Worm (Caenorhabditis elegans) whole organism, late embryonic: ENCODE results near the gene T14B1.1.

Experiments used
- C08G9.2 ChIP-seq: sonication (generic microtip); optimal IDR thresholded peaks from 2 replicates; lab custom pipeline; 2016; ENCODE audit warnings: mild to moderate bottlenecking, missing genetic modification characterization, moderate library complexity, missing compliant biosample characterization
- ceh-14 ChIP-seq: sonication (generic microtip); optimal IDR thresholded peaks from 2 replicates; lab custom pipeline; 2016; ENCODE audit warnings: missing genotype, missing genetic modification characterization, missing compliant biosample characterization
- ceh-19 ChIP-seq: fragments of 200-800 bp; sonication (Bioruptor generic); optimal IDR thresholded peaks from 2 replicates; lab custom pipeline; 2018; ENCODE audit warnings: mild to moderate bottlenecking, missing genetic modification characterization, missing compliant biosample characterization
- ceh-30 ChIP-seq: fragments of 150-350 bp; optimal IDR thresholded peaks from 2 replicates; lab custom pipeline; 2014; ENCODE audit warnings: missing biosample characterization, missing genetic modification characterization
- elt-4 ChIP-seq: sonication (generic microtip); optimal IDR thresholded peaks from 2 replicates; lab custom pipeline; 2016; ENCODE audit warnings: missing genetic modification characterization, missing compliant biosample characterization
- ets-4 ChIP-seq: sonication (generic microtip); optimal IDR thresholded peaks from 2 replicates; lab custom pipeline; 2016; ENCODE audit warnings: missing genetic modification characterization, missing compliant biosample characterization
- eyg-1 ChIP-seq: sonication (generic microtip); optimal IDR thresholded peaks from 2 replicates; lab custom pipeline; 2016; ENCODE audit warnings: missing genotype, missing genetic modification characterization, missing compliant biosample characterization
- fkh-6 ChIP-seq: sonication (generic microtip); optimal IDR thresholded peaks from 2 replicates; lab custom pipeline; 2016; ENCODE audit warnings: missing genetic modification characterization, missing compliant biosample characterization
- hlh-8 ChIP-seq: sonication (generic microtip); optimal IDR thresholded peaks from 2 replicates; lab custom pipeline; 2016; ENCODE audit warnings: missing genotype, missing genetic modification characterization, missing compliant biosample characterization
- lim-6 ChIP-seq: sonication (generic microtip); optimal IDR thresholded peaks from 2 replicates; lab custom pipeline; 2016; ENCODE audit warnings: missing genetic modification characterization, missing compliant biosample characterization
- nhr-232 ChIP-seq: sonication (generic microtip); optimal IDR thresholded peaks from 2 replicates; lab custom pipeline; 2016; ENCODE audit warnings: missing genetic modification characterization, missing compliant biosample characterization
- npax-4 ChIP-seq: sonication (generic microtip); optimal IDR thresholded peaks from 2 replicates; lab custom pipeline; 2016; ENCODE audit warnings: missing genetic modification characterization, missing compliant biosample characterization
- pax-1 ChIP-seq: fragments of 150-350 bp; optimal IDR thresholded peaks from 2 replicates; lab custom pipeline; 2014; ENCODE audit warnings: missing biosample characterization, missing genetic modification characterization
- pqm-1 ChIP-seq: sonication (generic microtip); optimal IDR thresholded peaks from 2 replicates; lab custom pipeline; 2016; ENCODE audit warnings: missing genetic modification characterization, missing compliant biosample characterization
- pros-1 ChIP-seq: fragments of 150-350 bp; optimal IDR thresholded peaks from 2 replicates; lab custom pipeline; 2014; ENCODE audit warnings: missing biosample characterization, missing genetic modification reagents, missing genetic modification characterization
- unc-55 ChIP-seq: sonication (generic microtip); optimal IDR thresholded peaks from 2 replicates; lab custom pipeline; 2017; ENCODE audit warnings: missing biosample characterization, missing genetic modification reagents, missing genetic modification characterization
- unc-86 ChIP-seq: sonication (generic microtip); optimal IDR thresholded peaks from 2 replicates; lab custom pipeline; 2016; ENCODE audit warnings: missing genetic modification characterization, missing compliant biosample characterization
- ztf-16 ChIP-seq: sonication (generic microtip); optimal IDR thresholded peaks from 2 replicates; lab custom pipeline; 2017; ENCODE audit warnings: missing genetic modification characterization, missing compliant biosample characterization

Gene T14B1.1

DNA sequence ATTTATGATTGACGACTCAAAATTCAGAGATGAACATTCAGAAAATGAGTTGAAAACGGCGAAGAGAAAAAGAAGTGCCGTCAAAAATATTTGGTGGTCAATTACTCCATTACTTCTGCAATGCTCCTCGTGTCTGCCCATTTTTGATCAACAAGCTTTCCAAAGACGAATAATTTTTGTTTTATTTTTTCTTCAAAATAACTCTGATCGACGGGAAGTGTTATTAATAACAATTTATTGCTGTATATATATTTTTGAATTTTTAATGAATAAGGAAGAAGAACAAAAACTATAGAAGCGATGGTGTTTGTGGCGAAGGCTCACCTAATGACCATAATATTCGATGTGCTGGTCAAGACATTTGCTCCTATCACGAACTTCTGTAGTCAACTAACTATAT, 48.4 kb downstream of the T14B1.1 start, which contains the start of gene C11E4.8:
TSS of gene C11E4.8 (plus strand) at position 301 of the 400 bp plus-strand sequence.
- TF ChIP-seq pros-1 (tag; lab: Kevin White, UChicago) (no peak), nhr-232 (tag; lab: Kevin White, UChicago) (no peak), fkh-6 (no peak), C08G9.2 (no peak), eyg-1 (tag; lab: Kevin White, UChicago) (no peak), pax-1 (tag; lab: Kevin White, UChicago) (no peak), hlh-8 (tag; lab: Kevin White, UChicago) (no peak), ztf-16 (tag; lab: Kevin White, UChicago) (no peak), unc-55 (GFP tag; lab: Kevin White, UChicago) (no peak), lim-6 (no peak)

DNA sequence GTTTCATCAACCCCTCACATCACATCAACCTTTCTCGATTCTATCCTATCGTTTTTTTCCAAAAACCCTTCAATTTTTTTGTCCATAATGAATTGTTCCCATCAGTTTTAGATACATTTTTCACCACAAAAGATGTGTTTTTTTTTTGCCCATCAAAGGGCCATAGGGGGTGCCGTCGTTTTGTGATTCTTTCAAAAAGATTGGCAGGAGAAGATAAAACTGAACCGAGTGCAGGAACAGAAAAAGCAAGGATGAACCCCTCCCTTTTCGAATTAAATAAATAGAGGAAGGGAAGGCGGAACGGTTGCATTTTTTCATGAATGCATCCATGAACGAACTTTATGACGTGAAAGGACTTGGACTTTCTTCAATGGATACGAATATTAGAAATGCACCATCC, 51.6 kb downstream of the T14B1.1 start, which contains the start of gene C11E4.7:
TSS of gene C11E4.7 (plus strand) at position 301 of the 400 bp plus-strand sequence.
- TF ChIP-seq npax-4 (tag; lab: Kevin White, UChicago) (no peak), elt-4 (tag; lab: Kevin White, UChicago) (no peak), unc-86 (tag; lab: Kevin White, UChicago) (no peak), pax-1 (tag; lab: Kevin White, UChicago) (no peak), ceh-30 (tag; lab: Kevin White, UChicago) (no peak), ceh-14 (tag; lab: Kevin White, UChicago) (no peak), ceh-19 (no peak), pqm-1 (tag; lab: Kevin White, UChicago) (no peak), ets-4 (tag; lab: Kevin White, UChicago) (no peak)
